Worm (Caenorhabditis elegans) whole organism, dauer: ENCODE measurements around the gene srsx-24.

Source experiments
- unc-62 ChIP-seq: sonication (generic microtip); optimal IDR thresholded peaks from 2 replicates; lab custom pipeline; 2017; ENCODE audit warnings: missing biosample characterization, missing genetic modification reagents, missing genetic modification characterization

Gene srsx-24

DNA sequence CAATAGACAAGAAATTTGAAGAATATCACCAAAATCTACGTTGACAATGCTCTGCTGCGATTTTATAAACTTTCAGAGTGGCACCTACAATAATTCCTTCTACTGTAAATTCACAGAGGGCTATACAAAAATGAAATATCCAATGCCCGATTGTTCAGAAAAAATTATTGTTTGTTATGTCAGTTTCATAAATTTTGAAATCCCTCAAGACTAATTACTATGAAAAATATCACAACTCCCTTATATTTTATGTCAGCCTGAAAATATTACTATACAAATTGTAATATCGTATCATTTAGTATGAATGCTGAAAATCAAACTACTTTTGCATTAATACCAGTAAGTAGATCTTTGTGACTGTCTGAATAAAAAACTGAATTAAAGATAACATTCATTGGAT, 21.3 kb upstream of the srsx-24 start, which contains the start of gene srx-60:
Gene srx-60 (plus strand): TSS at position 301 of the 400 bp plus-strand sequence.
- no peak for TF ChIP-seq unc-62 (GFP tag; lab: Kevin White, UChicago)

ce11 chrV:7400095-7400494, 20.8 kb upstream of the srsx-24 start, which contains the start of gene cnc-9:
Gene cnc-9, minus strand, starts transcription at chrV:7400195.
- no peak for TF ChIP-seq unc-62 (GFP tag; lab: Kevin White, UChicago)

DNA sequence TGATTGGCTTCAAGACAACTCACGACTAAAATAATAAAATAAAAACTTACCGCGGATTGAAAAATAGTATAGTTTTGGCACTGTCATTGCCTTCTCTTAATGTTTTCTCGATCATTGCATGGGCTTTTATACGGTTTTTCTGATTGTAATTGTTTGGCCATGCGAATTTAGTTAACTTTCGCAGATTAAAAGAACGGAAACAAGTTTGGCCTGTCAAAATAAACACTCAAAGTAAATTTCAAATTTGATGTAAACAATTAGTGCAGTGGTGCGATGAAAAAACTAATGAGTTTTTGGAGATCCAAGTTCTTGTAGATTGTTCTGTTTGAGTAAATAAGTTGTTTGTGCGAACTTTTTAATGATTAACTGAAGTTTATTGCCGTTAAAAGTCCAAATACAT, 19.9 kb upstream of the srsx-24 start, which contains the start of gene gst-41:
Gene gst-41 (minus strand): TSS at position 101 of the 400 bp plus-strand sequence.
- no peak for TF ChIP-seq unc-62 (GFP tag; lab: Kevin White, UChicago)

- TF ChIP-seq unc-62 (GFP tag; lab: Kevin White, UChicago) = no peak
Observed at ce11 chrV:7395359-7395758, 16.1 kb upstream of the srsx-24 start, which contains the start of gene srx-9. Gene srx-9, minus strand, starts transcription at chrV:7395459.

DNA sequence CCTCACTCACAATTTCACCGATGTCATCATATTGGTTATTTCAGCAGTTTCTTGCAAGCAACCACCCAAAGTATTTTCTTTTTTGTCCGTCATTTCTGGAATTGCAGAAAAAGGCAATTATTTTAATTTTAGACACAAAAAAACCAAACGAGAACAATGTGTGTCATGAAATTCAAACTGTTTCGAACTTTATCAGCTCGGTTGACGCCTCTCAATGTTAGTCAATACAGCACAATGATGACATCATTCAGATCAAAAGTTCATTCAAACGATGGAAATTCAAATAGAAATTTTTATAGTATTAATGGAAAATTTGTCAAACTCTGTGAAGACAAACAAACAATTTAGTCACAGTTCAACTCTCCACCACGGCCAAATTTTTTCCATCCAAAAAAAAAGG, 12.6 kb upstream of the srsx-24 start, which contains the start of gene fbxa-105:
Gene fbxa-105 (minus strand): TSS at position 97 of the 400 bp plus-strand sequence.
- TF ChIP-seq unc-62 (GFP tag; lab: Kevin White, UChicago) = no peak

ce11 chrV:7389771-7390170, 10.5 kb upstream of the srsx-24 start, which contains the start of gene C02H6.1:
Gene C02H6.1, minus strand, starts transcription at chrV:7389871.
- no peak for TF ChIP-seq unc-62 (GFP tag; lab: Kevin White, UChicago)

- no peak for TF ChIP-seq unc-62 (GFP tag; lab: Kevin White, UChicago)
Observed at ce11 chrV:7387755-7388154, 8.5 kb upstream of the srsx-24 start, which contains the start of gene C02H6.3. Gene C02H6.3, minus strand, starts transcription at chrV:7387855.

DNA sequence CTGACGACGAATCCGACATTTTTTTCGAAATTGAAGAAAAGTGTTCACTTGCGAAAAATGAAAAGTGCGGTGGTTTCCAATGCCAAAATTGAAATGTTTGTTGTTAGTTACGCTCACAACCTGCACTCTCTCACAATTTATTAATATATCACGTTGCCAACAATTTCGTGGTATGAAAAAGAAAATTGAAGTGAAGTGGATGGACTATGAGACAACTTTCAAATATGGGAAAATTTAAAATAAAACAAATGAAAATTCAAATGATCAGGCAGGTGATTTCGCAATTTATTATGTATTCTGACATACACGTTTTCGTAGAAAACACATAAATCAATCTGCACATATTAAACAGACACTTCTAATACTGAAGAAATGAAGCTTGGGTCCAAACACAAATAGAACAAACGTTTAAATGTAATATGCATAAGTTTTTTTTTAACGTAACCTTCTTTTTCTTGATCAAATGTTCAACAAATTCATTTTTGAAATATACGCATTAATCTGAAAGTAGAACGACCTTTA, 6.8 kb upstream of the srsx-24 start, which contains the start of gene srp-6:
Gene srp-6 (minus strand): TSS at position 51 of the 522 bp plus-strand sequence.
- no peak for TF ChIP-seq unc-62 (GFP tag; lab: Kevin White, UChicago)

- TF ChIP-seq unc-62 (GFP tag; lab: Kevin White, UChicago) = no peak
Observed at ce11 chrV:7381008-7381407, 1.7 kb upstream of the srsx-24 start, which contains the start of gene C03G6.17. Gene C03G6.17, minus strand, starts transcription at chrV:7381108.

- no peak for TF ChIP-seq unc-62 (GFP tag; lab: Kevin White, UChicago)
Observed at ce11 chrV:7374090-7374489, 5.2 kb downstream of the srsx-24 start, which contains the start of gene srx-56. Gene srx-56, plus strand, starts transcription at chrV:7374390.

DNA sequence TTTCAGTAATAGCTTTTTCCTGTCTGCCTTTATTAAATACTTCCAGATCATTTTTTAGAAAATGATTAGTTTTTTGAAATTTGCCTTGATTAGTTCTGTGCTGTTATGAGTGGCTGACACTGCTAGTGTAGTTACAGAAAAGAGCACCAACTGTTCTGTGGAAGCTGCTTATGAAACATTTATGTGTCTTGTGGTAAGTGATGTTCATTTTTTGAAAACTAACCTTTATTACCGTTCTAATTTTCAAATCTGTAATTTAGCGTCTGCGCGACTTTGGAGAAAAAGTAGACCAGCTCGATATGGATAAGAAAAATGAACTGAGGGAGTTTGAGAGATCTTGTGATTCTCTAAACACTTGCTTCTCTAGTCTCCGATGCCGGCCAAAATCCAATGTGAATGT, 9.7 kb downstream of the srsx-24 start, which contains the start of gene srj-14:
Gene srj-14 (plus strand): TSS at position 131 of the 400 bp plus-strand sequence.
- TF ChIP-seq unc-62 (GFP tag; lab: Kevin White, UChicago) = no peak

ce11 chrV:7364951-7365350, 14.3 kb downstream of the srsx-24 start, which contains the start of gene exc-13:
Gene exc-13, plus strand, starts transcription at chrV:7365251.
- no peak for TF ChIP-seq unc-62 (GFP tag; lab: Kevin White, UChicago)

- no peak for TF ChIP-seq unc-62 (GFP tag; lab: Kevin White, UChicago)
Observed at ce11 chrV:7364059-7364458, 15.2 kb downstream of the srsx-24 start, which contains the start of gene cyp-35A2. Gene cyp-35A2, minus strand, starts transcription at chrV:7364182.

- TF ChIP-seq unc-62 (GFP tag; lab: Kevin White, UChicago) = no peak
Observed at ce11 chrV:7361673-7362072, 17.6 kb downstream of the srsx-24 start, which contains the start of gene cyp-35A1. Gene cyp-35A1, minus strand, starts transcription at chrV:7361773.

- TF ChIP-seq unc-62 (GFP tag; lab: Kevin White, UChicago) = no peak
Observed at ce11 chrV:7357132-7357531, 22.2 kb downstream of the srsx-24 start, which contains the start of gene C03G6.6. Gene C03G6.6, plus strand, starts transcription at chrV:7357432.

DNA sequence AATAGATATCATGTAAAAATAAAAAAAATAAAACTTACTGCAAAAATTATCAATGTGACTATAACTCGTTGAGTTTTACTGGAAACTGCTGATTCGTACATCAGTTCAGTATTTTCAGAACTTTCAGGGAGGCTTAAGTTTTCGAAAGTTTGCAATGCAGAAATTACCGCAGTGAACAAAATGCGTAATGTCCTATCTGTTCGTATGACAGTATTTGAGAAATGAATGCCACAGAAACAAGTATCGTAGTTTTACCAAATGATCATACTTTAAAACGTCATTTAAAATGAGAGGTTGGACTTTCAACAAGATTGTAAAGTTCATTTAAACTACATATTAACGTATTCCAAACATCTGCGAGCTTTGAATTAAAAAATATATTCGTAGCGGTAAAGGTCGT, 22.6 kb downstream of the srsx-24 start, which contains the start of gene C03G6.21:
Gene C03G6.21 (minus strand): TSS at position 101 of the 400 bp plus-strand sequence.
- TF ChIP-seq unc-62 (GFP tag; lab: Kevin White, UChicago) = no peak
